Worm (Caenorhabditis elegans) whole organism, L2 larva: ENCODE results near the gene srd-8.

Experiments
- R02D3.7 ChIP-seq: fragments of 150-350 bp; optimal IDR thresholded peaks from 2 replicates; lab custom pipeline; 2014; ENCODE audit warnings: missing biosample characterization, missing genetic modification characterization
- ZK546.5 ChIP-seq: sonication (generic microtip); optimal IDR thresholded peaks from 2 replicates; lab custom pipeline; 2017; ENCODE audit warnings: missing biosample characterization, missing genetic modification characterization
- alr-1 ChIP-seq: fragments of 150-350 bp; optimal IDR thresholded peaks from 2 replicates; lab custom pipeline; 2014; ENCODE audit warnings: missing biosample characterization, missing genetic modification characterization
- ama-1 ChIP-seq: fragments of 150-350 bp; optimal IDR thresholded peaks from 2 replicates; lab custom pipeline; 2018; ENCODE audit warnings: inconsistent platforms
- blmp-1 ChIP-seq: sonication (generic microtip); optimal IDR thresholded peaks from 2 replicates; lab custom pipeline; 2017; ENCODE audit warnings: missing genetic modification characterization, mild to moderate bottlenecking, missing compliant biosample characterization, antibody characterized with exemption, moderate library complexity; ENCODE audit not compliant: insufficient read depth
- ceh-82 ChIP-seq: fragments of 150-350 bp; optimal IDR thresholded peaks from 2 replicates; lab custom pipeline; 2014; ENCODE audit warnings: missing biosample characterization, missing genetic modification characterization
- crh-2 ChIP-seq: sonication (generic microtip); optimal IDR thresholded peaks from 2 replicates; lab custom pipeline; 2017; ENCODE audit warnings: missing biosample characterization, missing genetic modification characterization
- dmd-4 ChIP-seq: sonication (generic microtip); optimal IDR thresholded peaks from 2 replicates; lab custom pipeline; 2017; ENCODE audit warnings: missing biosample characterization, missing genetic modification characterization
- egl-27 ChIP-seq: sonication (generic microtip); optimal IDR thresholded peaks from 3 replicates; lab custom pipeline; 2017; ENCODE audit warnings: missing biosample characterization, missing genetic modification reagents, missing genetic modification characterization
- elt-1 ChIP-seq: fragments of 150-350 bp; optimal IDR thresholded peaks from 2 replicates; lab custom pipeline; 2014; ENCODE audit warnings: missing biosample characterization, missing genetic modification characterization
- fos-1 ChIP-seq: fragments of 150-350 bp; optimal IDR thresholded peaks from 2 replicates; lab custom pipeline; 2014; ENCODE audit warnings: missing biosample characterization, missing genetic modification characterization
- gmeb-1 ChIP-seq: fragments of 150-350 bp; optimal IDR thresholded peaks from 2 replicates; lab custom pipeline; 2014; ENCODE audit warnings: missing biosample characterization, missing genetic modification characterization
- lin-11 ChIP-seq: fragments of 150-350 bp; sonication (generic microtip); optimal IDR thresholded peaks from 2 replicates; lab custom pipeline; 2014; ENCODE audit warnings: missing biosample characterization, missing genetic modification characterization, inconsistent platforms, mixed read lengths
- lin-13 ChIP-seq: fragments of 150-350 bp; optimal IDR thresholded peaks from 2 replicates; lab custom pipeline; 2014; ENCODE audit warnings: missing biosample characterization, missing genetic modification reagents, missing genetic modification characterization
- lin-39 ChIP-seq: fragments of 150-350 bp; optimal IDR thresholded peaks from 2 replicates; lab custom pipeline; 2014; ENCODE audit warnings: missing biosample characterization, missing genetic modification reagents, missing genetic modification characterization
- lsy-2 ChIP-seq, 2 experiments: fragments of 150-350 bp in 1 of 2; sonication (generic microtip) in 1 of 2; optimal IDR thresholded peaks; 2 replicates each; lab custom pipeline; 2014 to 2017; ENCODE audit warnings: missing biosample characterization in 2 of 2, missing genetic modification characterization in 2 of 2
- mbf-1 ChIP-seq: sonication (generic microtip); optimal IDR thresholded peaks from 2 replicates; lab custom pipeline; 2017; ENCODE audit warnings: missing biosample characterization, missing genetic modification characterization
- mdl-1 ChIP-seq, 2 experiments: fragments of 150-350 bp in 1 of 2; sonication (generic microtip) in 1 of 2; optimal IDR thresholded peaks; 2 replicates each; lab custom pipeline; 2017; ENCODE audit warnings: missing biosample characterization in 2 of 2, missing genetic modification characterization in 2 of 2
- nhr-11 ChIP-seq: fragments of 150-350 bp; optimal IDR thresholded peaks from 2 replicates; lab custom pipeline; 2014; ENCODE audit warnings: missing biosample characterization, missing genetic modification characterization
- nhr-12 ChIP-seq: fragments of 150-350 bp; optimal IDR thresholded peaks from 2 replicates; lab custom pipeline; 2014; ENCODE audit warnings: missing biosample characterization, missing genetic modification characterization
- nhr-129 ChIP-seq: fragments of 150-350 bp; optimal IDR thresholded peaks from 2 replicates; lab custom pipeline; 2014; ENCODE audit warnings: missing biosample characterization, missing genetic modification characterization
- nhr-23 ChIP-seq: fragments of 150-350 bp; optimal IDR thresholded peaks from 2 replicates; lab custom pipeline; 2014; ENCODE audit warnings: missing biosample characterization, missing genetic modification reagents, missing genetic modification characterization
- nhr-25 ChIP-seq: fragments of 150-350 bp; sonication (generic microtip); optimal IDR thresholded peaks from 3 replicates; lab custom pipeline; 2014; ENCODE audit warnings: missing biosample characterization, missing genetic modification characterization
- nhr-6 ChIP-seq: fragments of 150-350 bp; optimal IDR thresholded peaks from 2 replicates; lab custom pipeline; 2014; ENCODE audit warnings: missing biosample characterization, missing genetic modification characterization
- nhr-77 ChIP-seq: fragments of 150-350 bp; optimal IDR thresholded peaks from 2 replicates; lab custom pipeline; 2014; ENCODE audit warnings: missing biosample characterization, missing genetic modification characterization
- sem-4 ChIP-seq: fragments of 150-350 bp; optimal IDR thresholded peaks from 2 replicates; lab custom pipeline; 2014; ENCODE audit warnings: missing biosample characterization, missing genetic modification reagents, missing genetic modification characterization
- skn-1 ChIP-seq: sonication (generic microtip); optimal IDR thresholded peaks from 2 replicates; lab custom pipeline; 2017; ENCODE audit warnings: missing biosample characterization, missing genetic modification characterization
- sma-3 ChIP-seq: sonication (generic microtip); optimal IDR thresholded peaks from 2 replicates; lab custom pipeline; 2016; ENCODE audit warnings: missing genetic modification reagents, missing genetic modification characterization, missing compliant biosample characterization
- sma-9 ChIP-seq, 2 experiments: fragments of 150-350 bp in 1 of 2; sonication (generic microtip) in 1 of 2; optimal IDR thresholded peaks; 2 replicates each; lab custom pipeline; 2014 to 2016; ENCODE audit warnings: missing genetic modification characterization in 2 of 2, mild to moderate bottlenecking in 1 of 2, missing biosample characterization in 1 of 2, missing compliant biosample characterization in 1 of 2, missing genetic modification reagents in 1 of 2, moderate library complexity in 1 of 2
- unc-39 ChIP-seq: fragments of 150-350 bp; optimal IDR thresholded peaks from 2 replicates; lab custom pipeline; 2014; ENCODE audit warnings: missing biosample characterization, missing genetic modification characterization
- unc-55 ChIP-seq: fragments of 150-350 bp; sonication (generic microtip); optimal IDR thresholded peaks from 3 replicates; lab custom pipeline; 2014; ENCODE audit warnings: missing biosample characterization, missing genetic modification reagents, missing genetic modification characterization
- zag-1 ChIP-seq: fragments of 150-350 bp; optimal IDR thresholded peaks from 2 replicates; lab custom pipeline; 2014; ENCODE audit warnings: missing biosample characterization, missing genetic modification characterization
- ztf-4 ChIP-seq: fragments of 150-350 bp; optimal IDR thresholded peaks from 2 replicates; lab custom pipeline; 2014; ENCODE audit warnings: missing biosample characterization, missing genetic modification characterization

The srd-8 gene

ce11 chrIV:5630156-5630555 is 15.3 kb downstream of the srd-8 start, which contains the start of gene srd-12:
TSS of gene srd-12 (minus strand) at chrIV:5630256.
- TF ChIP-seq nhr-6 (tag; lab: Kevin White, UChicago) = no peak
- TF ChIP-seq crh-2 (tag; lab: Kevin White, UChicago) = no peak
- no peak for TF ChIP-seq unc-39
- no peak for TF ChIP-seq lin-39 (tag; lab: Kevin White, UChicago)
- TF ChIP-seq nhr-77 (tag; lab: Kevin White, UChicago) = no peak

ce11 chrIV:5627056-5627455 is 18.4 kb downstream of the srd-8 start, which contains the start of gene srsx-14:
TSS of gene srsx-14 (minus strand) at chrIV:5627156.
- no peak for TF ChIP-seq alr-1 (tag; lab: Kevin White, UChicago)
- TF ChIP-seq lin-13 (GFP tag; lab: Kevin White, UChicago) = no peak
- TF ChIP-seq gmeb-1 (tag; lab: Kevin White, UChicago) = no peak
- no peak for TF ChIP-seq nhr-23 (tag; lab: Kevin White, UChicago)

ce11 chrIV:5623718-5624117 is 21.7 kb downstream of the srd-8 start, which contains the start of gene srsx-15:
TSS of gene srsx-15 (minus strand) at chrIV:5623818.
- TF ChIP-seq ama-1 (no peak), ceh-82 (tag; lab: Kevin White, UChicago) (no peak), sem-4 (no peak), egl-27 (no peak), lin-11 (tag; lab: Kevin White, UChicago) (no peak), elt-1 (tag; lab: Kevin White, UChicago) (no peak), ZK546.5 (tag; lab: Kevin White, UChicago) (no peak), nhr-6 (tag; lab: Kevin White, UChicago) (no peak), nhr-129 (tag; lab: Kevin White, UChicago) (no peak), skn-1 (no peak), mdl-1 (tag; optimal IDR thresholded peaks at IDR 0.05; lab: Kevin White, UChicago) (no peak), zag-1 (tag; lab: Kevin White, UChicago) (no peak)
- TF ChIP-seq, all 48 proteins: peak for 0

ce11 chrIV:5619643-5620042 is 25.8 kb downstream of the srd-8 start, which contains the start of gene srsx-16:
TSS of gene srsx-16 (minus strand) at chrIV:5619743.
- no peak for TF ChIP-seq fos-1
- no peak for TF ChIP-seq egl-27
- no peak for TF ChIP-seq lsy-2 (tag; optimal IDR thresholded peaks at IDR 0.05; lab: Kevin White, UChicago)
- no peak for TF ChIP-seq nhr-25 (tag; lab: Kevin White, UChicago)
- no peak for TF ChIP-seq mbf-1 (tag; lab: Kevin White, UChicago)
- TF ChIP-seq nhr-12 (tag; lab: Kevin White, UChicago) = no peak
- TF ChIP-seq ztf-4 (tag; lab: Kevin White, UChicago) = no peak
- TF ChIP-seq lin-11 (tag; lab: Kevin White, UChicago) = no peak
- no peak for TF ChIP-seq sma-3 (GFP tag; lab: Kevin White, UChicago)
- no peak for TF ChIP-seq blmp-1
- no peak for TF ChIP-seq nhr-11 (tag; lab: Kevin White, UChicago)
- TF ChIP-seq sma-9 (GFP tag; optimal IDR thresholded peaks at IDR 0.05; lab: Kevin White, UChicago) = no peak
- TF ChIP-seq sma-9 (tag; optimal IDR thresholded peaks at IDR 0.05; lab: Kevin White, UChicago) = no peak
- TF ChIP-seq dmd-4 (tag; lab: Kevin White, UChicago) = no peak
- TF ChIP-seq gmeb-1 (tag; lab: Kevin White, UChicago) = no peak
- TF ChIP-seq nhr-77 (tag; lab: Kevin White, UChicago) = no peak
- no peak for TF ChIP-seq unc-55 (GFP tag; lab: Kevin White, UChicago)
- TF ChIP-seq R02D3.7 (tag; lab: Kevin White, UChicago) = no peak

DNA sequence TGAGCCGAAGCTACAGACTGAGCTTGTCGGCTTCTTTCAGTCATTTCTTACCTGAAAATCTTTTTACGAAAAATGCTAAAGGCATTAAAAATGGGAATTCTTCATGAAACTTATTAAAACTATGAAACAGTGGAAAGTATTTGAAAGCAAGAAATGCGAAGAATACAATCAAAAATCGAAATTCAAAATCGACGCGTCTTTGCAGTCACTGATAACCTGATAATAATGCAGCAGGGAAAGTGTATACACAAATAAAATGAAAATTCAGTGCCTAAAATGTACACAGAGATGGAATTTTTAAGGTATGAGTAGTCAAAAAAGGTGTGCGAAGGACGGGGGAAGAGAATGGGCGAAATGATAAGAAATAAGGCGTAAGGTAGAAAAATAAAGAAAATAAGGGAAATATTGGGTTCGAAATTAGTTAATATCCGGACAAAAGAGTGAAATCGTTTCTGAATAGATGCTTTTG is 30.8 kb downstream of the srd-8 start, which contains the start of gene C39H7.4:
Gene C39H7.4, minus strand, starts transcription at position 51 of the 469 bp plus-strand sequence.
- peak; percentile 97 for TF ChIP-seq fos-1
- no peak for TF ChIP-seq lin-13 (GFP tag; lab: Kevin White, UChicago)
- TF ChIP-seq gmeb-1 (tag; lab: Kevin White, UChicago) = peak; percentile 36
- TF ChIP-seq, all 48 proteins: peak for 2
